Worm (Caenorhabditis elegans): ENCODE data around the gene VC5.2.

DNA sequence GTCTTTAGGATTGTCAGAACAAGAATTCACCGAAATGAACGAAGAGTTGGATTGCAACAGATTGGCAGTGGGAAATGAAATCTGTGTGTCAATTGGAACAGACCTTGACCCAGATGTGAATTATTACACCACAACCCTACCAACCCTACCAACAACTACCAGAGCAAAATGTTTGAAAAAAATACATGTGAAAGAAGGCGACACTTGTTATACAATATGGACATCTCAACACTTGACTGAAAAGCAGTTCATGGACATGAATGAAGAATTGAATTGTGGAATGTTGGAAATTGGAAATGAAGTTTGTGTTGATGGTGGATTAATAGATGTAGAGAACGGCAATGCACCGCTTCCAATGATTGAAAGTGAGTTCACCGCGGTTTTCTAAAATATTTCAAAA, 38.2 kb downstream of the VC5.2 start:
- no peak for TF ChIP-seq pha-4 (tag; optimal IDR thresholded peaks at IDR 0.05)
- TF ChIP-seq mab-5 (tag; optimal IDR thresholded peaks at IDR 0.05) = no peak
- no peak for TF ChIP-seq ztf-11 (tag; optimal IDR thresholded peaks at IDR 0.05)
- TF ChIP-seq drap-1 (GFP tag; optimal IDR thresholded peaks at IDR 0.05) = no peak
- no peak for TF ChIP-seq sptf-1 (tag; optimal IDR thresholded peaks at IDR 0.05)
- no peak for TF ChIP-seq nhr-12 (tag; optimal IDR thresholded peaks at IDR 0.05)
- TF ChIP-seq nhr-76 (tag; optimal IDR thresholded peaks at IDR 0.05) = no peak
- no peak for TF ChIP-seq lin-13 (tag; optimal IDR thresholded peaks at IDR 0.05)
- TF ChIP-seq nhr-237 (tag; optimal IDR thresholded peaks at IDR 0.05) = no peak
- no peak for TF ChIP-seq ces-1 (GFP tag; optimal IDR thresholded peaks at IDR 0.05)
- TF ChIP-seq nhr-2 (tag; optimal IDR thresholded peaks at IDR 0.05) = no peak
- TF ChIP-seq mls-2 (tag; optimal IDR thresholded peaks at IDR 0.05) = no peak
- no peak for TF ChIP-seq unc-62 (GFP tag; optimal IDR thresholded peaks at IDR 0.05)
- no peak for TF ChIP-seq bed-3 (GFP tag; optimal IDR thresholded peaks at IDR 0.05)
